Worm (Caenorhabditis elegans) whole organism, L1 larva: ENCODE data around the gene ttbk-3.

Experiments used
- ceh-82 ChIP-seq, 3 experiments: fragments of 150-350 bp in 1 of 3; sonication (generic microtip) in 2 of 3; optimal IDR thresholded peaks; 2 replicates each; lab custom pipeline; 2014 to 2017; ENCODE audit warnings: missing biosample characterization in 3 of 3, missing genetic modification characterization in 3 of 3
- egl-27 ChIP-seq, 2 experiments: fragments of 150-350 bp in 1 of 2; sonication (generic microtip); optimal IDR thresholded peaks; 3 replicates each; lab custom pipeline; 2017 to 2018; ENCODE audit warnings: missing biosample characterization in 2 of 2, missing genetic modification characterization in 2 of 2, missing genetic modification reagents in 2 of 2
- skn-1 ChIP-seq: fragments of 150-350 bp; optimal IDR thresholded peaks from 2 replicates; lab custom pipeline; 2014; ENCODE audit warnings: missing biosample characterization, missing genetic modification characterization
- swsn-7 ChIP-seq: sonication (generic microtip); optimal IDR thresholded peaks from 2 replicates; lab custom pipeline; 2016; ENCODE audit warnings: missing genetic modification characterization, missing compliant biosample characterization

- TF ChIP-seq swsn-7 (tag; lab: Kevin White, UChicago) (no peak), egl-27 (tag; optimal IDR thresholded peaks at IDR 0.05; lab: Kevin White, UChicago) (no peak), skn-1 (tag; lab: Kevin White, UChicago) (no peak), ceh-82 (tag; optimal IDR thresholded peaks at IDR 0.05; lab: Kevin White, UChicago) (no peak)
Measured at ce11 chrIV:9852250-9852649, 37.5 kb downstream of the ttbk-3 start, which contains the start of gene ssq-1.
